Worm (Caenorhabditis elegans) whole organism, L1 larva: ENCODE measurements around the gene nstp-6.

Experiments
- F16B12.6 ChIP-seq: fragments of 150-350 bp; optimal IDR thresholded peaks from 2 replicates; lab custom pipeline; 2014; ENCODE audit warnings: missing biosample characterization, missing genetic modification characterization
- Y116A8C.19 ChIP-seq: sonication (generic microtip); optimal IDR thresholded peaks from 2 replicates; lab custom pipeline; 2016; ENCODE audit warnings: missing compliant biosample characterization, missing genetic modification characterization, borderline replicate concordance
- alr-1 ChIP-seq: fragments of 200-800 bp; sonication (Bioruptor generic); optimal IDR thresholded peaks from 2 replicates; lab custom pipeline; 2018; ENCODE audit warnings: borderline replicate concordance, mild to moderate bottlenecking, missing genetic modification characterization, missing compliant biosample characterization
- aly-2 ChIP-seq: fragments of 150-350 bp; optimal IDR thresholded peaks from 2 replicates; lab custom pipeline; 2014; ENCODE audit warnings: missing biosample characterization, missing genetic modification characterization
- blmp-1 ChIP-seq: fragments of 150-350 bp; optimal IDR thresholded peaks from 2 replicates; lab custom pipeline; 2014; ENCODE audit warnings: missing biosample characterization, missing genetic modification characterization
- ceh-63 ChIP-seq: fragments of 200-800 bp; sonication (Bioruptor generic); optimal IDR thresholded peaks from 2 replicates; lab custom pipeline; 2018; ENCODE audit warnings: mild to moderate bottlenecking, missing genetic modification characterization, missing compliant biosample characterization
- ceh-82 ChIP-seq, 3 experiments: fragments of 150-350 bp in 1 of 3; sonication (generic microtip) in 2 of 3; optimal IDR thresholded peaks; 2 replicates each; lab custom pipeline; 2014 to 2017; ENCODE audit warnings: missing biosample characterization in 3 of 3, missing genetic modification characterization in 3 of 3
- ceh-88 ChIP-seq: fragments of 200-800 bp; sonication (Bioruptor generic); IDR thresholded peaks from 2 replicates; pipeline ENCODE4 v1.3.6; 2022; ENCODE audit warnings: missing genetic modification characterization, missing compliant biosample characterization
- dpl-1 ChIP-seq, 3 experiments: fragments of 150-350 bp in 2 of 3; sonication (generic microtip) in 1 of 3; optimal IDR thresholded peaks; 2 replicates each; lab custom pipeline; 2014 to 2017; ENCODE audit warnings: missing biosample characterization in 3 of 3, missing genetic modification characterization in 3 of 3, missing genetic modification reagents in 3 of 3
- dsc-1 ChIP-seq: sonication (generic microtip); optimal IDR thresholded peaks from 2 replicates; lab custom pipeline; 2016; ENCODE audit warnings: mild to moderate bottlenecking, missing genetic modification characterization, missing compliant biosample characterization
- efl-1 ChIP-seq, 4 experiments: fragments of 150-350 bp; optimal IDR thresholded peaks in 3 of 4; peaks in 1 of 4; 1 replicate in 1 of 4; 2 replicates in 3 of 4; lab custom pipeline; 2014; ENCODE audit warnings: missing biosample characterization in 2 of 4, missing genetic modification characterization in 2 of 4, missing genetic modification reagents in 2 of 4
- efl-3 ChIP-seq: fragments of 200-800 bp; sonication (Bioruptor generic); optimal IDR thresholded peaks from 2 replicates; lab custom pipeline; 2018; ENCODE audit warnings: mild to moderate bottlenecking, missing genetic modification characterization, missing compliant biosample characterization
- egl-27 ChIP-seq, 2 experiments: fragments of 150-350 bp in 1 of 2; sonication (generic microtip); optimal IDR thresholded peaks; 3 replicates each; lab custom pipeline; 2017 to 2018; ENCODE audit warnings: missing biosample characterization in 2 of 2, missing genetic modification characterization in 2 of 2, missing genetic modification reagents in 2 of 2
- elt-3 ChIP-seq, 6 experiments: fragments of 150-350 bp in 1 of 6; sonication (generic microtip); optimal IDR thresholded peaks; 2 replicates each; lab custom pipeline; 2017 to 2018; ENCODE audit warnings: missing biosample characterization in 6 of 6, missing genetic modification characterization in 6 of 6, inconsistent platforms in 1 of 6
- ets-5 ChIP-seq: fragments of 200-800 bp; sonication (Bioruptor generic); IDR thresholded peaks from 2 replicates; pipeline ENCODE4 v1.3.6; 2022; ENCODE audit warnings: missing genetic modification characterization, missing compliant biosample characterization
- fkh-4 ChIP-seq: sonication (generic microtip); optimal IDR thresholded peaks from 2 replicates; lab custom pipeline; 2016; ENCODE audit warnings: missing compliant biosample characterization, missing genetic modification characterization, borderline replicate concordance
- fos-1 ChIP-seq: fragments of 150-350 bp; optimal IDR thresholded peaks from 2 replicates; lab custom pipeline; 2014; ENCODE audit warnings: missing biosample characterization, missing genetic modification characterization
- hlh-17 ChIP-seq: fragments of 200-800 bp; sonication (Bioruptor generic); optimal IDR thresholded peaks from 2 replicates; lab custom pipeline; 2018; ENCODE audit warnings: missing genetic modification characterization, mild to moderate bottlenecking, missing compliant biosample characterization, moderate library complexity, borderline replicate concordance
- irx-1 ChIP-seq: sonication (generic microtip); optimal IDR thresholded peaks from 2 replicates; lab custom pipeline; 2016; ENCODE audit warnings: missing genetic modification characterization, missing compliant biosample characterization
- jun-1 ChIP-seq: fragments of 150-350 bp; optimal IDR thresholded peaks from 2 replicates; lab custom pipeline; 2014; ENCODE audit warnings: missing biosample characterization, missing genetic modification reagents, missing genetic modification characterization
- lir-3 ChIP-seq: sonication (generic microtip); optimal IDR thresholded peaks from 2 replicates; lab custom pipeline; 2016; ENCODE audit warnings: mild to moderate bottlenecking, missing genetic modification characterization, moderate library complexity, missing compliant biosample characterization; ENCODE audit not compliant: poor library complexity
- lsy-2 ChIP-seq, 2 experiments: fragments of 150-350 bp; optimal IDR thresholded peaks; 2 replicates each; lab custom pipeline; 2014; ENCODE audit warnings: missing biosample characterization in 2 of 2, missing genetic modification characterization in 2 of 2
- mab-9 ChIP-seq: fragments of 200-800 bp; sonication (Bioruptor generic); IDR thresholded peaks from 2 replicates; pipeline ENCODE4 v1.3.6; 2022; ENCODE audit warnings: missing genetic modification reagents, missing genetic modification characterization, missing compliant biosample characterization
- mdl-1 ChIP-seq, 2 experiments: fragments of 150-350 bp; optimal IDR thresholded peaks; 2 replicates each; lab custom pipeline; 2014 to 2017; ENCODE audit warnings: missing biosample characterization in 2 of 2, missing genetic modification characterization in 2 of 2, inconsistent platforms in 1 of 2
- mef-2 ChIP-seq: fragments of 150-350 bp; optimal IDR thresholded peaks from 2 replicates; lab custom pipeline; 2014; ENCODE audit warnings: missing biosample characterization, missing genetic modification characterization
- mep-1 ChIP-seq: fragments of 150-350 bp; optimal IDR thresholded peaks from 2 replicates; lab custom pipeline; 2014; ENCODE audit warnings: missing biosample characterization, missing genetic modification characterization
- nhr-11 ChIP-seq: fragments of 150-350 bp; optimal IDR thresholded peaks from 2 replicates; lab custom pipeline; 2014; ENCODE audit warnings: missing biosample characterization, missing genetic modification characterization
- nhr-20 ChIP-seq: sonication (generic microtip); optimal IDR thresholded peaks from 2 replicates; lab custom pipeline; 2016; ENCODE audit warnings: mild to moderate bottlenecking, missing genetic modification characterization, missing compliant biosample characterization
- nhr-28 ChIP-seq: fragments of 150-350 bp; optimal IDR thresholded peaks from 2 replicates; lab custom pipeline; 2014; ENCODE audit warnings: missing biosample characterization, missing genetic modification characterization
- nhr-71 ChIP-seq: sonication (generic microtip); optimal IDR thresholded peaks from 2 replicates; lab custom pipeline; 2016; ENCODE audit warnings: mild to moderate bottlenecking, missing genetic modification characterization, moderate library complexity, missing compliant biosample characterization
- nhr-76 ChIP-seq: sonication (generic microtip); optimal IDR thresholded peaks from 2 replicates; lab custom pipeline; 2017; ENCODE audit warnings: missing biosample characterization, missing genetic modification characterization
- nhr-90 ChIP-seq: sonication (generic microtip); optimal IDR thresholded peaks from 2 replicates; lab custom pipeline; 2016; ENCODE audit warnings: mild to moderate bottlenecking, missing genetic modification characterization, missing compliant biosample characterization; ENCODE audit not compliant: poor library complexity
- pag-3 ChIP-seq: sonication (generic microtip); optimal IDR thresholded peaks from 2 replicates; lab custom pipeline; 2017; ENCODE audit warnings: missing genetic modification characterization, mild to moderate bottlenecking, missing compliant biosample characterization, antibody characterized with exemption, borderline replicate concordance; ENCODE audit not compliant: insufficient read depth
- pax-3 ChIP-seq: fragments of 200-800 bp; sonication (Bioruptor generic); optimal IDR thresholded peaks from 2 replicates; lab custom pipeline; 2018; ENCODE audit warnings: mild to moderate bottlenecking, missing genetic modification characterization, moderate library complexity, missing compliant biosample characterization
- pqm-1 ChIP-seq: sonication (generic microtip); optimal IDR thresholded peaks from 3 replicates; lab custom pipeline; 2017; ENCODE audit warnings: missing biosample characterization, missing genetic modification characterization
- rnt-1 ChIP-seq: sonication (generic microtip); optimal IDR thresholded peaks from 2 replicates; lab custom pipeline; 2016; ENCODE audit warnings: mild to moderate bottlenecking, missing genetic modification characterization, moderate library complexity, missing compliant biosample characterization
- skn-1 ChIP-seq: fragments of 150-350 bp; optimal IDR thresholded peaks from 2 replicates; lab custom pipeline; 2014; ENCODE audit warnings: missing biosample characterization, missing genetic modification characterization
- snpc-4 ChIP-seq: fragments of 150-350 bp; optimal IDR thresholded peaks from 2 replicates; lab custom pipeline; 2014; ENCODE audit warnings: missing biosample characterization, missing genetic modification characterization
- sox-4 ChIP-seq: sonication (generic microtip); optimal IDR thresholded peaks from 2 replicates; lab custom pipeline; 2016; ENCODE audit warnings: missing genetic modification characterization, missing compliant biosample characterization
- sptf-1 ChIP-seq: fragments of 150-350 bp; optimal IDR thresholded peaks from 2 replicates; lab custom pipeline; 2014; ENCODE audit warnings: missing biosample characterization, missing genetic modification characterization
- sup-37 ChIP-seq: fragments of 200-800 bp; sonication (Bioruptor generic); optimal IDR thresholded peaks from 2 replicates; lab custom pipeline; 2018; ENCODE audit warnings: mild to moderate bottlenecking, missing genetic modification characterization, missing compliant biosample characterization
- tbx-2 ChIP-seq: sonication (generic microtip); optimal IDR thresholded peaks from 2 replicates; lab custom pipeline; 2016; ENCODE audit warnings: missing genetic modification characterization, missing compliant biosample characterization
- tlp-1 ChIP-seq: fragments of 150-350 bp; optimal IDR thresholded peaks from 2 replicates; lab custom pipeline; 2014; ENCODE audit warnings: missing biosample characterization, missing genetic modification characterization
- unc-30 ChIP-seq: sonication (generic microtip); optimal IDR thresholded peaks from 2 replicates; lab custom pipeline; 2017; ENCODE audit warnings: missing biosample characterization, missing genetic modification characterization
- unc-86 ChIP-seq: sonication (generic microtip); optimal IDR thresholded peaks from 2 replicates; lab custom pipeline; 2016; ENCODE audit warnings: missing genetic modification characterization, missing compliant biosample characterization
- unc-98 ChIP-seq: fragments of 200-800 bp; sonication (Bioruptor generic); IDR thresholded peaks from 2 replicates; pipeline ENCODE4 v1.3.6; 2022; ENCODE audit warnings: missing genetic modification characterization, missing compliant biosample characterization
- vab-15 ChIP-seq: sonication (generic microtip); optimal IDR thresholded peaks from 2 replicates; lab custom pipeline; 2017; ENCODE audit warnings: missing genotype, mild to moderate bottlenecking, missing genetic modification characterization, missing compliant biosample characterization
- zag-1 ChIP-seq: fragments of 150-350 bp; optimal IDR thresholded peaks from 2 replicates; lab custom pipeline; 2014; ENCODE audit warnings: missing biosample characterization, missing genetic modification characterization
- zip-4 ChIP-seq: fragments of 200-800 bp; sonication (Bioruptor generic); optimal IDR thresholded peaks from 2 replicates; lab custom pipeline; 2018; ENCODE audit warnings: mild to moderate bottlenecking, missing genetic modification characterization, moderate library complexity, missing compliant biosample characterization
- ztf-11 ChIP-seq, 2 experiments: sonication (generic microtip); optimal IDR thresholded peaks; 2 replicates each; lab custom pipeline; 2016 to 2017; ENCODE audit warnings: missing genetic modification characterization in 2 of 2, missing biosample characterization in 1 of 2, missing compliant biosample characterization in 1 of 2
- ztf-4 ChIP-seq: fragments of 150-350 bp; optimal IDR thresholded peaks from 2 replicates; lab custom pipeline; 2014; ENCODE audit warnings: missing biosample characterization, missing genetic modification characterization

The nstp-6 gene

DNA sequence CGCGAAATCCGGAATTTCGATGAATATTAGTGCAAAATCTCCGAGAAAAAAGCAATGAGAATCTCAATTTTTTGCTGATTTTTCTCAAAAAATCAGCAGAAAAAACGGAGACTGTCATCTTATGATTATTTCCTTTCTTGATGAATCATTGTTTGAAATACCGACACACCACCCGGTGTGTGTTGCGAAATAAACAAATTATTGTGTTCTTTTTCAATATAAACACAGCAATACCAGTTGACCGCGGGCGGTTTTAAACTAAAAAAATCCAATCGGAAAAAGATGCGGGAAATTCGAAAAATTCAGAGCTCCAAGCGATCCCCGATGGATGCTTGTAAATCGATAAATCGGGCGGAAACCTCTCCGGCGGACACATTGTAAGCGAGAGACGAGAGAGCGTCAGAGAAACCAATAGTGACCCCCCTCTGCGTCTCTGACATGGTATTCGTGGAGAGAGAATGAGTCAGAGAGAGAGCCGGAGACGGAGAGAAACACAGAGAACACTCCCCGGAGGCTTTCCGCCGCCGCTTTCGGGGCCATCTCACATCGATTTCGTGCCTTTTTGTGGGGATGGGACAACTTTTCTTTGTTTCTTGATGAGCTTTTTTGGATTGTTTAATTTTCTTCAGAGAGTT, 31.9 kb downstream of the nstp-6 start:
- TF ChIP-seq tlp-1 (tag; lab: Kevin White, UChicago) (no peak), fkh-4 (tag; lab: Kevin White, UChicago) (no peak), ceh-82 (tag; optimal IDR thresholded peaks at IDR 0.05; lab: Kevin White, UChicago) (peak; percentile 58 to 83 (median 59)), nhr-71 (tag; lab: Kevin White, UChicago) (peak; percentile 66), nhr-28 (no peak), efl-3 (GFP tag; lab: Kevin White, UChicago) (no peak), nhr-76 (no peak), mab-9 (GFP tag; lab: Robert Waterston, UW) (no peak), sptf-1 (tag; lab: Kevin White, UChicago) (no peak), zag-1 (no peak), jun-1 (tag; lab: Kevin White, UChicago) (peak; percentile 58), ets-5 (no peak), F16B12.6 (no peak), dsc-1 (tag; lab: Kevin White, UChicago) (peak; percentile 40), pqm-1 (no peak), aly-2 (tag; lab: Kevin White, UChicago) (no peak), ceh-88 (no peak), ceh-63 (GFP tag; lab: Kevin White, UChicago) (no peak), mef-2 (tag; lab: Kevin White, UChicago) (no peak), dpl-1 (GFP tag; optimal IDR thresholded peaks at IDR 0.05; lab: Kevin White, UChicago) (peak; percentile 11 to 50 (median 32)), unc-30 (tag; lab: Kevin White, UChicago) (no peak), hlh-17 (GFP tag; lab: Kevin White, UChicago) (no peak), fos-1 (tag; lab: Kevin White, UChicago) (peak; percentile 40), rnt-1 (tag; lab: Kevin White, UChicago) (no peak), zip-4 (GFP tag; lab: Kevin White, UChicago) (peak; percentile 50), nhr-20 (tag; lab: Kevin White, UChicago) (peak; percentile 42), tbx-2 (tag; lab: Kevin White, UChicago) (peak; percentile 38), unc-98 (GFP tag; lab: Robert Waterston, UW) (no peak), sup-37 (GFP tag; lab: Kevin White, UChicago) (no peak), lir-3 (no peak), vab-15 (tag; lab: Kevin White, UChicago) (no peak), blmp-1 (tag; lab: Kevin White, UChicago) (peak; percentile 41), snpc-4 (tag; lab: Kevin White, UChicago) (no peak), nhr-11 (tag; lab: Kevin White, UChicago) (no peak), pag-3 (tag; lab: Kevin White, UChicago) (no peak), ztf-4 (no peak), irx-1 (tag; lab: Kevin White, UChicago) (no peak), ztf-11 (tag; optimal IDR thresholded peaks at IDR 0.05; lab: Kevin White, UChicago) (no peak), egl-27 (tag; optimal IDR thresholded peaks at IDR 0.05; lab: Kevin White, UChicago) (no peak), unc-86 (tag; lab: Kevin White, UChicago) (peak; percentile 25), pax-3 (tag; lab: Kevin White, UChicago) (no peak), nhr-90 (tag; lab: Kevin White, UChicago) (no peak), mep-1 (tag; lab: Kevin White, UChicago) (peak; percentile 25), skn-1 (tag; lab: Kevin White, UChicago) (peak; percentile 90), Y116A8C.19 (tag; lab: Kevin White, UChicago) (no peak), sox-4 (tag; lab: Kevin White, UChicago) (no peak), alr-1 (tag; lab: Kevin White, UChicago) (no peak), elt-3 (tag; optimal IDR thresholded peaks at IDR 0.05; lab: Kevin White, UChicago) (no peak), lsy-2 (tag; optimal IDR thresholded peaks at IDR 0.05; lab: Kevin White, UChicago) (peak; percentile 34 to 70), efl-1 (optimal IDR thresholded peaks at IDR 0.05; lab: Kevin White, UChicago) (peak; percentile 61 to 71), efl-1 (GFP tag; optimal IDR thresholded peaks at IDR 0.05 in 1 of 2; lab: Kevin White, UChicago) (peak; percentile 49 to 96), mdl-1 (tag; optimal IDR thresholded peaks at IDR 0.05; lab: Kevin White, UChicago) (peak in 1 of 2 experiments; percentile 4)
